2 worm cellular contexts compared by ENCODE assay signal in the genomic region with DNA sequence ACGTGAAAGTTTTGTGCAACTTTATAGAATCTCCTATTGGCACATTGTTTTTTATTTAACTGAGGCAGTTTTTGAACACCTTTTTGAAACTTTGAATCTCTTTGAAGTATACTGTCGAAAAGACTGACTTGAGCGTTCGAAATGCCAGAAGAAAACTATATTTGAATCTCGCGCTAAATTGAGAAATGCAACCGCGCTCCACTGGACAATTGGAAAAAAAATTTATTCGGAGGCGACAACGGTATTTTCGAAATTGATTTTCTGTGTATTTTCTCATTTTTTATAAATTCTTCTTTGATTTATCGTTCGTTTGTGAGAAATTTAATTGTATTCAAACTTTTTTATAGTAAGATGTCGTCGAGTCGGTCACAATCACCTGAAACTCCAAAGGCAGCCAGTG.
TF ChIP-seq lines count a peak whose summit lies in the region.

A gene (plus strand): TSS at position 348 of the 400 bp plus-strand sequence.

TF ChIP-seq in whole organism, L1 larva, 84 proteins besides CTCF, POLR2A, EP300 and RAD21 (continued from another document):
- TF ChIP-seq swsn-7 (tag; optimal IDR thresholded peaks at IDR 0.05; lab: Kevin White, UChicago) = peak; percentile 56
- peak; percentile 96 to 98 for TF ChIP-seq lin-35 (GFP tag; optimal IDR thresholded peaks at IDR 0.05; lab: Kevin White, UChicago)
- no peak for TF ChIP-seq C34B4.2 (tag; optimal IDR thresholded peaks at IDR 0.05; lab: Kevin White, UChicago)
- TF ChIP-seq elt-3 (tag; optimal IDR thresholded peaks at IDR 0.05; lab: Kevin White, UChicago) = peak in 1 of 6 experiments; percentile 34
- no peak for TF ChIP-seq sox-4 (tag; optimal IDR thresholded peaks at IDR 0.05; lab: Kevin White, UChicago)
- TF ChIP-seq unc-86 (tag; optimal IDR thresholded peaks at IDR 0.05; lab: Kevin White, UChicago) = peak; percentile 44
- TF ChIP-seq xbp-1 (tag; optimal IDR thresholded peaks at IDR 0.05; lab: Kevin White, UChicago) = peak; percentile 58
- TF ChIP-seq lin-39 (tag; optimal IDR thresholded peaks at IDR 0.05; lab: Kevin White, UChicago) = peak; percentile 9
- TF ChIP-seq nhr-28 (tag; optimal IDR thresholded peaks at IDR 0.05; lab: Kevin White, UChicago) = no peak
- peak; percentile 41 for TF ChIP-seq lin-15B (tag; optimal IDR thresholded peaks at IDR 0.05; lab: Kevin White, UChicago)
- TF ChIP-seq lir-3 (tag; optimal IDR thresholded peaks at IDR 0.05; lab: Kevin White, UChicago; ENCODE audit: poor library complexity) = no peak
- TF ChIP-seq hpl-2 (GFP tag; optimal IDR thresholded peaks at IDR 0.05; lab: Kevin White, UChicago) = no peak
- no peak for TF ChIP-seq mdl-1 (tag; optimal IDR thresholded peaks at IDR 0.05; lab: Kevin White, UChicago)
- TF ChIP-seq nhr-77 (tag; optimal IDR thresholded peaks at IDR 0.05; lab: Kevin White, UChicago) = no peak
- peak; percentile 20 for TF ChIP-seq pax-3 (tag; optimal IDR thresholded peaks at IDR 0.05; lab: Kevin White, UChicago)
- no peak for TF ChIP-seq nhr-76 (tag; optimal IDR thresholded peaks at IDR 0.05; lab: Kevin White, UChicago)
- peak; percentile 97 to 99 for TF ChIP-seq efl-1 (optimal IDR thresholded peaks at IDR 0.05; lab: Kevin White, UChicago)
- TF ChIP-seq efl-1 (GFP tag; optimal IDR thresholded peaks at IDR 0.05 in 1 of 2; lab: Kevin White, UChicago) = peak; percentile 98 to 100
- no peak for TF ChIP-seq ztf-4 (tag; optimal IDR thresholded peaks at IDR 0.05; lab: Kevin White, UChicago)
- peak; percentile 50 for TF ChIP-seq nhr-19 (GFP tag; conservative IDR thresholded peaks at IDR 0.05; lab: Robert Waterston, UW)
TF ChIP-seq in whole organism, L1 larva: peak in this region for 33.

TF ChIP-seq in whole organism, L4 larva, 104 proteins besides CTCF, POLR2A, EP300 and RAD21 (continued from another document):
- no peak for TF ChIP-seq ztf-7 (tag; optimal IDR thresholded peaks at IDR 0.05; lab: Kevin White, UChicago)
- TF ChIP-seq attf-4 (tag; optimal IDR thresholded peaks at IDR 0.05; lab: Kevin White, UChicago) = no peak
- no peak for TF ChIP-seq arid-1 (GFP tag; conservative IDR thresholded peaks at IDR 0.05; lab: Robert Waterston, UW)
- no peak for TF ChIP-seq daf-19 (GFP tag; conservative IDR thresholded peaks at IDR 0.05; lab: Robert Waterston, UW)
- TF ChIP-seq dve-1 (tag; optimal IDR thresholded peaks at IDR 0.05; lab: Kevin White, UChicago; ENCODE audit: insufficient read depth) = peak; percentile 6
- no peak for TF ChIP-seq tag-97 (GFP tag; IDR thresholded peaks at IDR 0.05; lab: Robert Waterston, UW)
- no peak for TF ChIP-seq hlh-11 (tag; optimal IDR thresholded peaks at IDR 0.05; lab: Kevin White, UChicago)
- TF ChIP-seq nhr-42 (GFP tag; IDR thresholded peaks at IDR 0.05; lab: Robert Waterston, UW) = no peak
- TF ChIP-seq nhr-48 (tag; optimal IDR thresholded peaks at IDR 0.05; lab: Kevin White, UChicago) = no peak
- TF ChIP-seq nhr-28 (tag; optimal IDR thresholded peaks at IDR 0.05; lab: Kevin White, UChicago) = peak; percentile 11
- no peak for TF ChIP-seq madf-9 (GFP tag; conservative IDR thresholded peaks at IDR 0.05; lab: Robert Waterston, UW)
- TF ChIP-seq T20F7.1 (GFP tag; optimal IDR thresholded peaks at IDR 0.05; lab: Kevin White, UChicago) = no peak
- TF ChIP-seq unc-130 (GFP tag; optimal IDR thresholded peaks at IDR 0.05; lab: Kevin White, UChicago) = no peak
- no peak for TF ChIP-seq T26A8.4 (GFP tag; IDR thresholded peaks at IDR 0.05; lab: Robert Waterston, UW)
- TF ChIP-seq lin-38 (GFP tag; IDR thresholded peaks at IDR 0.05; lab: Robert Waterston, UW) = peak; percentile 95
- no peak for TF ChIP-seq egl-43 (GFP tag; IDR thresholded peaks at IDR 0.05; lab: Robert Waterston, UW)
- no peak for TF ChIP-seq snpc-4 (tag; optimal IDR thresholded peaks at IDR 0.05; lab: Kevin White, UChicago)
- TF ChIP-seq zip-11 (GFP tag; IDR thresholded peaks at IDR 0.05; lab: Robert Waterston, UW) = no peak
- TF ChIP-seq hif-1 (tag; optimal IDR thresholded peaks at IDR 0.05; lab: Kevin White, UChicago) = no peak
- no peak for TF ChIP-seq nhr-11 (tag; optimal IDR thresholded peaks at IDR 0.05; lab: Kevin White, UChicago)
- TF ChIP-seq pqm-1 (tag; optimal IDR thresholded peaks at IDR 0.05; lab: Kevin White, UChicago) = no peak
